Fruit fly (Drosophila melanogaster): Measurements from ENCODE around the gene Tbh.

DNA sequence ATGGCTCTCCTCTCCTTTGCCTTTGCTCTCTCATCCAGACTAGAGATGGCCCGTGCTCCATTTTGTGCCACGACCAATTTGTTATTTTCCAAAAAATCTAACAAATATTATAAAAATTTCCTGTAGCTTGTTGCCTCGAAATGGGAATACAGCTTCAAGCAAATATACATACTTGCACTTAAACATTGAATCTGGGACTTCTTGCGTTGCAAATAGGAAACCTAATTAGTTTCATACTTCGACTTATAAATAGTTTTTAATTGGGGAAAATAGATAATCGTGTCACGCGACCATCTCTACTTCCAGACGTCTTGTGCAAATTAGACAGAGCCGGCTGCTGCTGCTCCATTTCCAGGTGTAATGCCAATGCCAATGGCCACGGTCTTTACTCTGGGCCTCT, 25.1 kb upstream of the Tbh start:
- TF ChIP-seq psq (optimal IDR thresholded peaks at IDR 0.05) (no peak), h (optimal IDR thresholded peaks at IDR 0.05) (no peak), insv (optimal IDR thresholded peaks at IDR 0.05) (no peak), ttk (optimal IDR thresholded peaks at IDR 0.05) (no peak), Myc (optimal IDR thresholded peaks at IDR 0.05) (no peak), Sin3A (optimal IDR thresholded peaks at IDR 0.05) (no peak)

Measured in Kc167 (cell line).